Fruit fly (Drosophila melanogaster) whole organism, embryonic: ENCODE results near the gene ldbr.

ENCODE experiments used
- Abd-B ChIP-seq: fragments of 200-800 bp; sonication (Bioruptor generic); optimal IDR thresholded peaks from 2 replicates; lab custom pipeline; 2018; ENCODE audit warnings: missing biosample characterization, mild to moderate bottlenecking, missing genetic modification characterization, moderate library complexity
- Atf6 ChIP-seq: fragments of 200-800 bp; sonication (Bioruptor generic); IDR thresholded peaks from 2 replicates; pipeline ENCODE4 v1.3.6; 2022; ENCODE audit warnings: missing biosample characterization, missing genetic modification characterization
- Bgb ChIP-seq: fragments of 200-800 bp; sonication (Bioruptor generic); IDR thresholded peaks from 2 replicates; pipeline ENCODE4 v1.3.6; 2022; ENCODE audit warnings: missing biosample characterization, missing genetic modification characterization; ENCODE audit not compliant: partially characterized antibody
- CG10147 ChIP-seq: fragments of 200-800 bp; sonication (Bioruptor generic); optimal IDR thresholded peaks from 2 replicates; lab custom pipeline; 2019; ENCODE audit warnings: missing biosample characterization, mild to moderate bottlenecking, missing genetic modification characterization, moderate library complexity
- CG10431 ChIP-seq: fragments of 200-800 bp; sonication (Bioruptor generic); optimal IDR thresholded peaks from 3 replicates; lab custom pipeline; 2018; ENCODE audit warnings: missing biosample characterization, mild to moderate bottlenecking, missing genetic modification characterization
- CG10979 ChIP-seq: fragments of 200-800 bp; sonication (Bioruptor generic); optimal IDR thresholded peaks from 2 replicates; lab custom pipeline; 2018; ENCODE audit warnings: missing biosample characterization, mild to moderate bottlenecking, missing genetic modification characterization, moderate library complexity
- CG11504 ChIP-seq: fragments of 200-800 bp; sonication (Bioruptor generic); optimal IDR thresholded peaks from 3 replicates; lab custom pipeline; 2019; ENCODE audit warnings: missing biosample characterization, mild to moderate bottlenecking, missing genetic modification characterization, moderate library complexity
- CG14667 ChIP-seq: fragments of 200-800 bp; sonication (Bioruptor generic); IDR thresholded peaks from 2 replicates; pipeline ENCODE4 v1.3.6; 2022; ENCODE audit warnings: missing biosample characterization, missing genetic modification characterization
- CG16813 ChIP-seq: fragments of 200-800 bp; sonication (Bioruptor generic); IDR thresholded peaks from 3 replicates; pipeline ENCODE4 v1.3.6; 2022; ENCODE audit warnings: missing biosample characterization, missing genetic modification characterization; ENCODE audit not compliant: partially characterized antibody
- CG16863 ChIP-seq: fragments of 200-800 bp; sonication (Bioruptor generic); optimal IDR thresholded peaks from 3 replicates; lab custom pipeline; 2016; ENCODE audit warnings: missing biosample characterization, missing genetic modification characterization
- CG17186 ChIP-seq: fragments of 200-800 bp; sonication (Bioruptor generic); optimal IDR thresholded peaks from 3 replicates; lab custom pipeline; 2017; ENCODE audit warnings: missing biosample characterization, missing genetic modification reagents, missing genetic modification characterization
- CG17359 ChIP-seq: fragments of 200-800 bp; sonication (Bioruptor generic); optimal IDR thresholded peaks from 3 replicates; lab custom pipeline; 2018; ENCODE audit warnings: missing biosample characterization, mild to moderate bottlenecking, missing genetic modification characterization, moderate library complexity
- CG17361 ChIP-seq: fragments of 200-800 bp; sonication (Bioruptor generic); IDR thresholded peaks from 3 replicates; pipeline ENCODE4 v1.3.6; 2022; ENCODE audit warnings: missing biosample characterization, missing genetic modification characterization
- CG2875 ChIP-seq: fragments of 200-800 bp; sonication (Bioruptor generic); optimal IDR thresholded peaks from 2 replicates; lab custom pipeline; 2017; ENCODE audit warnings: missing biosample characterization, mild to moderate bottlenecking, missing genetic modification characterization, missing genetic modification reagents
- CG31441 ChIP-seq: fragments of 200-800 bp; sonication (Bioruptor generic); IDR thresholded peaks from 2 replicates; pipeline ENCODE4 v1.3.6; 2022; ENCODE audit warnings: missing biosample characterization, missing genetic modification characterization
- CG4424 ChIP-seq: fragments of 200-800 bp; sonication (Bioruptor generic); optimal IDR thresholded peaks from 3 replicates; lab custom pipeline; 2016; ENCODE audit warnings: missing biosample characterization, missing genetic modification characterization
- CG4820 ChIP-seq: fragments of 200-800 bp; sonication (Bioruptor generic); optimal IDR thresholded peaks from 3 replicates; lab custom pipeline; 2016; ENCODE audit warnings: missing biosample characterization, missing genetic modification characterization
- CG6765 ChIP-seq: fragments of 200-800 bp; sonication (Bioruptor generic); optimal IDR thresholded peaks from 3 replicates; lab custom pipeline; 2017; ENCODE audit warnings: missing biosample characterization, mild to moderate bottlenecking, missing genetic modification characterization
- CG9727 ChIP-seq: fragments of 200-800 bp; sonication (Bioruptor generic); optimal IDR thresholded peaks from 3 replicates; lab custom pipeline; 2017; ENCODE audit warnings: missing biosample characterization, mild to moderate bottlenecking, missing genetic modification characterization
- CG9797 ChIP-seq: fragments of 200-800 bp; sonication (Bioruptor generic); optimal IDR thresholded peaks from 3 replicates; lab custom pipeline; 2018; ENCODE audit warnings: missing biosample characterization, mild to moderate bottlenecking, missing genetic modification characterization
- CG9932 ChIP-seq: fragments of 200-800 bp; sonication (Bioruptor generic); IDR thresholded peaks from 2 replicates; pipeline ENCODE4 v1.3.6; 2022; ENCODE audit warnings: missing biosample characterization, missing genetic modification characterization
- CoRest ChIP-seq: fragments of 200-800 bp; sonication (Bioruptor generic); optimal IDR thresholded peaks from 3 replicates; lab custom pipeline; 2018; ENCODE audit warnings: missing biosample characterization, mild to moderate bottlenecking, missing genetic modification characterization, moderate library complexity
- CrebB ChIP-seq: fragments of 200-800 bp; sonication (Bioruptor generic); optimal IDR thresholded peaks from 3 replicates; lab custom pipeline; 2018; ENCODE audit warnings: missing biosample characterization, mild to moderate bottlenecking, missing genetic modification characterization
- D ChIP-seq, 2 experiments: fragments of 200-800 bp in 1 of 2; fragments of >200 bp in 1 of 2; sonication (Bioruptor generic) in 1 of 2; optimal IDR thresholded peaks; 2 replicates in 1 of 2; 3 replicates in 1 of 2; lab custom pipeline; 2017; ENCODE audit warnings: mild to moderate bottlenecking in 1 of 2, missing biosample characterization in 1 of 2, missing genetic modification characterization in 1 of 2, missing genetic modification reagents in 1 of 2
- Dek ChIP-seq: fragments of 200-800 bp; sonication (Bioruptor generic); optimal IDR thresholded peaks from 3 replicates; lab custom pipeline; 2019; ENCODE audit warnings: missing biosample characterization, mild to moderate bottlenecking, missing genetic modification characterization, moderate library complexity
- Ets65A ChIP-seq: fragments of 200-800 bp; sonication (Bioruptor generic); peaks from one replicate; lab custom pipeline; 2016; ENCODE audit warnings: missing biosample characterization, missing genetic modification characterization
- Max ChIP-seq: fragments of 200-800 bp; sonication (Bioruptor generic); optimal IDR thresholded peaks from 2 replicates; lab custom pipeline; 2016; ENCODE audit warnings: missing biosample characterization, mild to moderate bottlenecking, missing genetic modification characterization
- Med ChIP-seq: fragments of 200-800 bp; sonication (Bioruptor generic); peaks from one replicate; lab custom pipeline; 2016; ENCODE audit warnings: missing biosample characterization, missing genetic modification characterization, mild to moderate bottlenecking, inconsistent platforms, moderate library complexity
- Nf-YC ChIP-seq: fragments of 200-800 bp; optimal IDR thresholded peaks from 3 replicates; lab custom pipeline; 2019; ENCODE audit warnings: missing biosample characterization, mild to moderate bottlenecking, missing genetic modification characterization, moderate library complexity
- Ravus ChIP-seq: fragments of 200-800 bp; sonication (Bioruptor generic); IDR thresholded peaks from 2 replicates; pipeline ENCODE4 v1.3.6; 2022; ENCODE audit warnings: missing biosample characterization, missing genetic modification characterization
- Spps ChIP-seq: fragments of 200-800 bp; sonication (Bioruptor generic); optimal IDR thresholded peaks from 2 replicates; lab custom pipeline; 2018; ENCODE audit warnings: missing biosample characterization, mild to moderate bottlenecking, missing genetic modification characterization
- al ChIP-seq: fragments of 200-800 bp; sonication (Bioruptor generic); IDR thresholded peaks from 2 replicates; pipeline ENCODE4 v1.3.6; 2022; ENCODE audit warnings: missing biosample characterization, missing genetic modification characterization
- ato ChIP-seq: fragments of 200-800 bp; sonication (Bioruptor generic); IDR thresholded peaks from 2 replicates; pipeline ENCODE4 v1.3.6; 2022; ENCODE audit warnings: missing biosample characterization, missing genetic modification characterization; ENCODE audit not compliant: partially characterized antibody
- caup ChIP-seq: fragments of 200-800 bp; sonication (Bioruptor generic); optimal IDR thresholded peaks from 3 replicates; lab custom pipeline; 2017; ENCODE audit warnings: missing biosample characterization, mild to moderate bottlenecking, missing genetic modification characterization, moderate library complexity; ENCODE audit not compliant: severe bottlenecking
- danr ChIP-seq: fragments of 200-800 bp; sonication (Bioruptor generic); IDR thresholded peaks from 2 replicates; pipeline ENCODE4 v1.3.6; 2022; ENCODE audit warnings: missing biosample characterization, missing genetic modification characterization
- kay ChIP-seq: fragments of 200-800 bp; sonication (Bioruptor generic); optimal IDR thresholded peaks from 2 replicates; lab custom pipeline; 2016; ENCODE audit warnings: missing biosample characterization, missing genetic modification characterization
- knrl ChIP-seq: fragments of 200-800 bp; sonication (Bioruptor generic); IDR thresholded peaks from 3 replicates; pipeline ENCODE4 v1.3.6; 2022; ENCODE audit warnings: missing biosample characterization, missing genetic modification characterization; ENCODE audit not compliant: partially characterized antibody
- lab ChIP-seq: fragments of 200-800 bp; sonication (Bioruptor generic); optimal IDR thresholded peaks from 3 replicates; lab custom pipeline; 2017; ENCODE audit warnings: missing biosample characterization, missing genetic modification characterization, mild to moderate bottlenecking, moderate library complexity, missing genetic modification reagents
- luna ChIP-seq: fragments of 200-800 bp; sonication (Bioruptor generic); optimal IDR thresholded peaks from 2 replicates; lab custom pipeline; 2016; ENCODE audit warnings: missing biosample characterization, missing genetic modification characterization
- nmo ChIP-seq: fragments of 200-800 bp; sonication (Bioruptor generic); optimal IDR thresholded peaks from 2 replicates; lab custom pipeline; 2018; ENCODE audit warnings: missing biosample characterization, mild to moderate bottlenecking, missing genetic modification characterization, moderate library complexity
- pan ChIP-seq, 4 experiments: fragments of >200 bp in 3 of 4; fragments of 200-800 bp in 1 of 4; sonication (Bioruptor generic) in 1 of 4; optimal IDR thresholded peaks in 3 of 4; IDR thresholded peaks in 1 of 4; 2 replicates each; pipeline versions ENCODE4 v1.3.6 to Lab custom; 2017 to 2022; ENCODE audit warnings: missing biosample characterization in 2 of 4, missing genetic modification characterization in 2 of 4, mixed read lengths in 1 of 4
- pita ChIP-seq: fragments of 200-800 bp; sonication (Bioruptor generic); optimal IDR thresholded peaks from 2 replicates; lab custom pipeline; 2017; ENCODE audit warnings: missing biosample characterization, mild to moderate bottlenecking, missing genetic modification characterization
- psq ChIP-seq: fragments of 200-800 bp; sonication (Bioruptor generic); optimal IDR thresholded peaks from 2 replicates; lab custom pipeline; 2017; ENCODE audit warnings: missing biosample characterization, missing genetic modification characterization
- ro ChIP-seq: fragments of 200-800 bp; sonication (Bioruptor generic); IDR thresholded peaks from 2 replicates; pipeline ENCODE4 v1.3.6; 2022; ENCODE audit warnings: missing biosample characterization, missing genetic modification characterization
- seq ChIP-seq: fragments of 200-800 bp; sonication (Bioruptor generic); IDR thresholded peaks from 2 replicates; pipeline ENCODE4 v1.3.6; 2022; ENCODE audit warnings: missing biosample characterization, missing genetic modification characterization
- toy ChIP-seq: fragments of 200-800 bp; sonication (Bioruptor generic); IDR thresholded peaks from 2 replicates; pipeline ENCODE4 v1.3.6; 2022; ENCODE audit warnings: missing biosample characterization, missing genetic modification characterization
- trh ChIP-seq: fragments of 200-800 bp; sonication (Bioruptor generic); optimal IDR thresholded peaks from 2 replicates; lab custom pipeline; 2016; ENCODE audit warnings: missing biosample characterization, missing genetic modification characterization
- z ChIP-seq: fragments of 200-800 bp; sonication (Bioruptor generic); IDR thresholded peaks from 3 replicates; pipeline ENCODE4 v1.3.6; 2022; ENCODE audit warnings: missing biosample characterization, missing genetic modification characterization
- zfh2 ChIP-seq: fragments of 200-800 bp; sonication (Bioruptor generic); optimal IDR thresholded peaks from 2 replicates; lab custom pipeline; 2016; ENCODE audit warnings: missing biosample characterization, missing genetic modification characterization

The ldbr gene

dm6 chr3L:8076160-8076559 is 45.5 kb upstream of the ldbr start (continued):
- TF ChIP-seq z (no peak), CG11504 (tag; lab: Kevin White, UChicago) (peak; percentile 58), danr (GFP tag; lab: Robert Waterston, UW) (0 out of 2 replicates have a peak, but pooled peaks have one; percentile 8), CG16863 (GFP tag; lab: Kevin White, UChicago) (no peak), knrl (GFP tag; lab: Robert Waterston, UW) (no peak), luna (no peak), CoRest (tag; lab: Kevin White, UChicago) (peak; percentile 6), psq (GFP tag; lab: Kevin White, UChicago) (no peak), trh (GFP tag; lab: Kevin White, UChicago) (no peak), ato (GFP tag; lab: Robert Waterston, UW) (no peak), CG10147 (GFP tag; lab: Kevin White, UChicago) (peak; percentile 11), CG4820 (GFP tag; lab: Kevin White, UChicago) (peak; percentile 5), ro (GFP tag; lab: Robert Waterston, UW) (no peak), CG16813 (GFP tag; lab: Robert Waterston, UW) (no peak), pita (no peak), Atf6 (GFP tag; lab: Robert Waterston, UW) (0 out of 2 replicates have a peak, but pooled peaks have one; percentile 10), Med (GFP tag; lab: Kevin White, UChicago) (peak; percentile 83), pan (optimal IDR thresholded peaks at IDR 0.05; lab: Kevin White, UChicago) (no peak), pan (GFP tag; optimal IDR thresholded peaks at IDR 0.05 in 1 of 2, IDR thresholded peaks at IDR 0.05 in 1 of 2) (peak in 1 of 2 experiments; percentile 36), Max (GFP tag; lab: Kevin White, UChicago) (no peak), CG4424 (GFP tag; lab: Kevin White, UChicago) (peak; percentile 19), CG17359 (peak; percentile 21), toy (no peak), al (GFP tag; lab: Robert Waterston, UW) (peak; percentile 38; the same call in 1 of the 2 replicates), CG9727 (GFP tag; lab: Kevin White, UChicago) (peak; percentile 9), CG17361 (GFP tag; lab: Robert Waterston, UW) (0 out of 3 replicates have a peak, but pooled peaks have one; percentile 26), seq (GFP tag; lab: Robert Waterston, UW) (no peak), CG31441 (GFP tag; lab: Robert Waterston, UW) (0 out of 2 replicates have a peak, but pooled peaks have one; percentile 9), nmo (peak; percentile 11), kay (peak; percentile 12), D (optimal IDR thresholded peaks at IDR 0.05; lab: Kevin White, UChicago) (no peak), D (GFP tag; optimal IDR thresholded peaks at IDR 0.05; lab: Kevin White, UChicago) (no peak), Bgb (no peak), Ets65A (GFP tag; lab: Kevin White, UChicago) (no peak), Spps (tag; lab: Kevin White, UChicago) (no peak), Dek (tag; lab: Kevin White, UChicago) (no peak), CG14667 (GFP tag; lab: Robert Waterston, UW) (no peak), Abd-B (GFP tag; lab: Kevin White, UChicago) (peak; percentile 17), CG10979 (tag; lab: Kevin White, UChicago) (peak; percentile 16), Nf-YC (tag; lab: Kevin White, UChicago) (no peak), CrebB (tag; lab: Kevin White, UChicago) (no peak), Ravus (no peak), CG6765 (no peak), lab (GFP tag; lab: Kevin White, UChicago) (peak; percentile 32), CG2875 (no peak), zfh2 (GFP tag; lab: Kevin White, UChicago) (peak; percentile 29), CG17186 (GFP tag; lab: Kevin White, UChicago) (no peak), CG9932 (GFP tag; lab: Robert Waterston, UW) (peak; percentile 43; the same call in 1 of the 2 replicates), CG10431 (GFP tag; lab: Kevin White, UChicago) (no peak), CG9797 (GFP tag; lab: Kevin White, UChicago) (no peak), caup (GFP tag; lab: Kevin White, UChicago) (peak; percentile 4)
